Worm (Caenorhabditis elegans) whole organism, mixed stage, embryonic: Measurements from ENCODE around the gene twk-44.

Experiments
- ceh-83 ChIP-seq: fragments of 200-800 bp; sonication (Bioruptor generic); optimal IDR thresholded peaks from 2 replicates; lab custom pipeline; 2018; ENCODE audit warnings: mild to moderate bottlenecking, missing genetic modification characterization, missing compliant biosample characterization
- elt-3 ChIP-seq: fragments of 150-350 bp; optimal IDR thresholded peaks from 2 replicates; lab custom pipeline; 2014; ENCODE audit warnings: missing biosample characterization, missing genetic modification characterization
- lin-32 ChIP-seq: fragments of 200-800 bp; sonication (Bioruptor generic); optimal IDR thresholded peaks from 2 replicates; lab custom pipeline; 2018; ENCODE audit warnings: mild to moderate bottlenecking, missing genetic modification characterization, missing compliant biosample characterization
- lsy-2 ChIP-seq: fragments of 150-350 bp; optimal IDR thresholded peaks from 2 replicates; lab custom pipeline; 2014; ENCODE audit warnings: missing biosample characterization, missing genetic modification characterization
- mep-1 ChIP-seq: fragments of 150-350 bp; optimal IDR thresholded peaks from 2 replicates; lab custom pipeline; 2017; ENCODE audit warnings: missing biosample characterization, missing genetic modification reagents, missing genetic modification characterization, inconsistent platforms
- nhr-12 ChIP-seq: fragments of 150-350 bp; optimal IDR thresholded peaks from 2 replicates; lab custom pipeline; 2014; ENCODE audit warnings: missing biosample characterization, missing genetic modification characterization
- pha-4 ChIP-seq: fragments of 150-350 bp; optimal IDR thresholded peaks from 2 replicates; lab custom pipeline; 2018; ENCODE audit warnings: missing biosample characterization, missing genetic modification reagents, missing genetic modification characterization
- sptf-1 ChIP-seq: sonication (generic microtip); optimal IDR thresholded peaks from 2 replicates; lab custom pipeline; 2017; ENCODE audit warnings: mild to moderate bottlenecking, missing genetic modification characterization, moderate library complexity, missing compliant biosample characterization
- unc-120 ChIP-seq: sonication (generic microtip); optimal IDR thresholded peaks from 2 replicates; lab custom pipeline; 2017; ENCODE audit warnings: missing genetic modification characterization, missing compliant biosample characterization; ENCODE audit not compliant: poor library complexity, severe bottlenecking
- unc-39 ChIP-seq: fragments of 150-350 bp; optimal IDR thresholded peaks from 2 replicates; lab custom pipeline; 2014; ENCODE audit warnings: missing biosample characterization, missing genetic modification characterization
- unc-62 ChIP-seq: fragments of 150-350 bp; optimal IDR thresholded peaks from 2 replicates; lab custom pipeline; 2014; ENCODE audit warnings: missing biosample characterization, missing genetic modification reagents, missing genetic modification characterization
- zip-8 ChIP-seq: fragments of 150-350 bp; optimal IDR thresholded peaks from 2 replicates; lab custom pipeline; 2014; ENCODE audit warnings: missing biosample characterization, missing genetic modification characterization
- ztf-11 ChIP-seq: fragments of 150-350 bp; optimal IDR thresholded peaks from 2 replicates; lab custom pipeline; 2014; ENCODE audit warnings: missing biosample characterization, missing genetic modification characterization

DNA sequence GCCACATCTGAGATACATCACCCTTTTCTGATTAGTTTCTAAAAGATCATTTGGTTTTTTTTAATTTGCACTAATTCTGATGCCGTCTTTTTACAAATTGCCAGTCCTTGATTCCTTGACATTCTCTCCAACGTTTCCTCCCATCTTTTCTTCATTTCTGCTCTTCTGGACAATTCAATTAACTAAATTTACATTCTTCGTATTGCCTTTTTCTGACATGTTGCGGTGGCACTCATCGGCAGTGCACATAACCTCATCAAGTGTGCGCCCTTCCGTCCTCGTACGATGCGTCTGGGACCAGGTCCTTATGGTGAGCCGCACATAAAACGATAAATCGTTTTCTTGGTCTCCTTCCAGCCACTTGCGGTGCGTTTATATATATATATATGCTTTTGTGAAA is 12.1 kb upstream of the twk-44 start:
- TF ChIP-seq unc-62 (GFP tag; lab: Kevin White, UChicago), result no peak
- TF ChIP-seq lsy-2 (tag; lab: Kevin White, UChicago), result no peak
- TF ChIP-seq sptf-1 (tag; lab: Kevin White, UChicago), result no peak
- TF ChIP-seq zip-8 (tag; lab: Kevin White, UChicago), result no peak
- TF ChIP-seq pha-4 (tag; lab: Kevin White, UChicago), result no peak
- TF ChIP-seq elt-3 (tag; lab: Kevin White, UChicago), result no peak
- no peak for TF ChIP-seq mep-1 (tag; lab: Kevin White, UChicago)
- no peak for TF ChIP-seq unc-120
- no peak for TF ChIP-seq unc-39 (tag; lab: Kevin White, UChicago)
- no peak for TF ChIP-seq lin-32 (GFP tag; lab: Kevin White, UChicago)
- no peak for TF ChIP-seq ztf-11 (tag; lab: Kevin White, UChicago)
- no peak for TF ChIP-seq nhr-12 (tag; lab: Kevin White, UChicago)
- TF ChIP-seq ceh-83 (GFP tag; lab: Kevin White, UChicago), result no peak
